Fruit fly (Drosophila melanogaster) whole organism, embryonic: Measurements from ENCODE around the gene Pif1.

Experiments
- Abd-B ChIP-seq: fragments of 200-800 bp; sonication (Bioruptor generic); optimal IDR thresholded peaks from 2 replicates; lab custom pipeline; 2018; ENCODE audit warnings: missing biosample characterization, mild to moderate bottlenecking, missing genetic modification characterization, moderate library complexity
- CG10267 ChIP-seq: fragments of 200-800 bp; sonication (Bioruptor generic); optimal IDR thresholded peaks from 2 replicates; lab custom pipeline; 2018; ENCODE audit warnings: missing biosample characterization, mild to moderate bottlenecking, missing genetic modification characterization, moderate library complexity
- CG10959 ChIP-seq: fragments of 200-800 bp; sonication (Bioruptor generic); IDR thresholded peaks from 2 replicates; pipeline ENCODE4 v1.3.6; 2022; ENCODE audit warnings: missing biosample characterization, missing genetic modification characterization
- CG11398 ChIP-seq: fragments of 200-800 bp; sonication (Bioruptor generic); optimal IDR thresholded peaks from 2 replicates; lab custom pipeline; 2016; ENCODE audit warnings: missing biosample characterization, missing genetic modification characterization
- CG11696 ChIP-seq: fragments of 200-800 bp; sonication (Bioruptor generic); IDR thresholded peaks from 2 replicates; pipeline ENCODE4 v1.3.6; 2022; ENCODE audit warnings: missing biosample characterization, missing genetic modification characterization
- CG12659 ChIP-seq: fragments of 200-800 bp; sonication (Bioruptor generic); optimal IDR thresholded peaks from 3 replicates; lab custom pipeline; 2017; ENCODE audit warnings: mild to moderate bottlenecking, missing biosample characterization, missing genetic modification reagents, missing genetic modification characterization
- CG13287 ChIP-seq: fragments of 200-800 bp; sonication (Bioruptor generic); IDR thresholded peaks from 2 replicates; pipeline ENCODE4 v1.3.6; 2022; ENCODE audit warnings: missing biosample characterization, missing genetic modification characterization; ENCODE audit not compliant: partially characterized antibody
- CG13894 ChIP-seq: fragments of 200-800 bp; sonication (Bioruptor generic); optimal IDR thresholded peaks from 3 replicates; lab custom pipeline; 2018; ENCODE audit warnings: missing biosample characterization, mild to moderate bottlenecking, missing genetic modification characterization, moderate library complexity
- CG15601 ChIP-seq: fragments of 200-800 bp; sonication (Bioruptor generic); optimal IDR thresholded peaks from 3 replicates; lab custom pipeline; 2019; ENCODE audit warnings: missing biosample characterization, mild to moderate bottlenecking, missing genetic modification characterization, moderate library complexity
- CG1647 ChIP-seq: fragments of 200-800 bp; sonication (Bioruptor generic); optimal IDR thresholded peaks from 3 replicates; lab custom pipeline; 2016; ENCODE audit warnings: missing biosample characterization, missing genetic modification characterization
- CG17612 ChIP-seq: fragments of 200-800 bp; sonication (Bioruptor generic); IDR thresholded peaks from 2 replicates; pipeline ENCODE4 v1.3.6; 2022; ENCODE audit warnings: missing biosample characterization, missing genetic modification characterization
- CG18011 ChIP-seq: fragments of 200-800 bp; sonication (Bioruptor generic); optimal IDR thresholded peaks from 2 replicates; lab custom pipeline; 2017; ENCODE audit warnings: missing biosample characterization, missing genetic modification characterization, mild to moderate bottlenecking, moderate library complexity, missing genotype
- CG2875 ChIP-seq: fragments of 200-800 bp; sonication (Bioruptor generic); optimal IDR thresholded peaks from 2 replicates; lab custom pipeline; 2017; ENCODE audit warnings: missing biosample characterization, mild to moderate bottlenecking, missing genetic modification characterization, missing genetic modification reagents
- CG30431 ChIP-seq: fragments of 200-800 bp; sonication (Bioruptor generic); optimal IDR thresholded peaks from 2 replicates; lab custom pipeline; 2017; ENCODE audit warnings: missing biosample characterization, missing genetic modification characterization
- CG4360 ChIP-seq: fragments of 200-800 bp; sonication (Bioruptor generic); IDR thresholded peaks from 2 replicates; pipeline ENCODE4 v1.3.6; 2022; ENCODE audit warnings: missing biosample characterization, missing genetic modification characterization
- CG4707 ChIP-seq: fragments of 200-800 bp; sonication (Bioruptor generic); optimal IDR thresholded peaks from 2 replicates; lab custom pipeline; 2018; ENCODE audit warnings: missing biosample characterization, mild to moderate bottlenecking, missing genetic modification characterization, moderate library complexity
- CG6683 ChIP-seq: fragments of 200-800 bp; sonication (Bioruptor generic); optimal IDR thresholded peaks from 2 replicates; lab custom pipeline; 2017; ENCODE audit warnings: missing biosample characterization, mild to moderate bottlenecking, missing genetic modification characterization, missing genetic modification reagents
- CG8359 ChIP-seq: fragments of 200-800 bp; sonication (Bioruptor generic); optimal IDR thresholded peaks from 2 replicates; lab custom pipeline; 2017; ENCODE audit warnings: missing biosample characterization, mild to moderate bottlenecking, missing genetic modification characterization, borderline replicate concordance
- CG8388 ChIP-seq: fragments of 200-800 bp; sonication (Bioruptor generic); optimal IDR thresholded peaks from 2 replicates; lab custom pipeline; 2019; ENCODE audit warnings: missing biosample characterization, mild to moderate bottlenecking, missing genetic modification characterization, moderate library complexity
- CoRest ChIP-seq: fragments of 200-800 bp; sonication (Bioruptor generic); optimal IDR thresholded peaks from 3 replicates; lab custom pipeline; 2018; ENCODE audit warnings: missing biosample characterization, mild to moderate bottlenecking, missing genetic modification characterization, moderate library complexity
- D19A ChIP-seq: fragments of 200-800 bp; optimal IDR thresholded peaks from 3 replicates; lab custom pipeline; 2019; ENCODE audit warnings: missing biosample characterization, mild to moderate bottlenecking, missing genetic modification characterization, moderate library complexity
- Dip2 ChIP-seq: fragments of 200-800 bp; sonication (Bioruptor generic); IDR thresholded peaks from 2 replicates; pipeline ENCODE4 v1.3.6; 2022; ENCODE audit warnings: missing biosample characterization, missing genetic modification characterization
- Dref ChIP-seq: fragments of 200-800 bp; sonication (Bioruptor generic); IDR thresholded peaks from 2 replicates; pipeline ENCODE4 v1.3.6; 2022; ENCODE audit warnings: missing biosample characterization, missing genetic modification characterization
- E2f2 ChIP-seq: fragments of 200-800 bp; sonication (Bioruptor generic); IDR thresholded peaks from 2 replicates; pipeline ENCODE4 v1.3.6; 2022; ENCODE audit warnings: missing biosample characterization, missing genetic modification characterization
- Elba2 ChIP-seq: fragments of 200-800 bp; sonication (Bioruptor generic); optimal IDR thresholded peaks from 3 replicates; lab custom pipeline; 2016; ENCODE audit warnings: missing biosample characterization, missing genetic modification characterization
- HmgZ ChIP-seq: fragments of 200-800 bp; sonication (Bioruptor generic); optimal IDR thresholded peaks from 2 replicates; lab custom pipeline; 2018; ENCODE audit warnings: missing biosample characterization, mild to moderate bottlenecking, missing genetic modification characterization
- Lhr ChIP-seq: fragments of 200-800 bp; sonication (Bioruptor generic); optimal IDR thresholded peaks from 3 replicates; lab custom pipeline; 2017; ENCODE audit warnings: mild to moderate bottlenecking, missing biosample characterization, missing genetic modification reagents, missing genetic modification characterization
- Myb ChIP-seq: fragments of 200-800 bp; sonication (Bioruptor generic); optimal IDR thresholded peaks from 2 replicates; lab custom pipeline; 2016; ENCODE audit warnings: missing biosample characterization, missing genetic modification characterization
- Nf-YB ChIP-seq: fragments of 200-800 bp; sonication (Bioruptor generic); optimal IDR thresholded peaks from 3 replicates; lab custom pipeline; 2019; ENCODE audit warnings: missing biosample characterization, mild to moderate bottlenecking, missing genetic modification characterization, moderate library complexity
- Optix ChIP-seq: fragments of 200-800 bp; sonication (Bioruptor generic); IDR thresholded peaks from 3 replicates; pipeline ENCODE4 v1.3.6; 2022; ENCODE audit warnings: missing biosample characterization, missing genetic modification characterization
- Rfx ChIP-seq: fragments of 200-800 bp; sonication (Bioruptor generic); IDR thresholded peaks from 2 replicates; pipeline ENCODE4 v1.3.6; 2022; ENCODE audit warnings: missing biosample characterization, missing genetic modification characterization
- Ssrp ChIP-seq: fragments of 200-800 bp; sonication (Bioruptor generic); optimal IDR thresholded peaks from 2 replicates; lab custom pipeline; 2018; ENCODE audit warnings: missing biosample characterization, mild to moderate bottlenecking, missing genetic modification characterization, moderate library complexity
- Vsx1 ChIP-seq: fragments of 200-800 bp; sonication (Bioruptor generic); optimal IDR thresholded peaks from 2 replicates; lab custom pipeline; 2017; ENCODE audit warnings: missing biosample characterization, mild to moderate bottlenecking, missing genetic modification characterization, missing genetic modification reagents
- aop ChIP-seq: fragments of 200-800 bp; sonication (Bioruptor generic); IDR thresholded peaks from 2 replicates; pipeline ENCODE4 v1.3.6; 2022; ENCODE audit warnings: missing biosample characterization, missing genetic modification characterization
- caup ChIP-seq: fragments of 200-800 bp; sonication (Bioruptor generic); optimal IDR thresholded peaks from 3 replicates; lab custom pipeline; 2017; ENCODE audit warnings: missing biosample characterization, mild to moderate bottlenecking, missing genetic modification characterization, moderate library complexity; ENCODE audit not compliant: severe bottlenecking
- ci ChIP-seq: fragments of 200-800 bp; sonication (Bioruptor generic); IDR thresholded peaks from 3 replicates; pipeline ENCODE4 v1.3.6; 2022; ENCODE audit warnings: missing biosample characterization, missing genetic modification characterization
- crc ChIP-seq: fragments of 200-800 bp; sonication (Bioruptor generic); optimal IDR thresholded peaks from 2 replicates; lab custom pipeline; 2016; ENCODE audit warnings: missing biosample characterization, missing genetic modification characterization
- croc ChIP-seq: fragments of 200-800 bp; sonication (Bioruptor generic); conservative IDR thresholded peaks from 3 replicates; pipeline ENCODE4 v1.3.6; 2022; ENCODE audit warnings: missing biosample characterization, missing genetic modification characterization
- crol ChIP-seq: fragments of 200-800 bp; sonication (Bioruptor generic); IDR thresholded peaks from 2 replicates; pipeline ENCODE4 v1.3.6; 2022; ENCODE audit warnings: missing biosample characterization, missing genetic modification characterization
- dati ChIP-seq: fragments of 200-800 bp; sonication (Bioruptor generic); IDR thresholded peaks from 2 replicates; pipeline ENCODE4 v1.3.6; 2022; ENCODE audit warnings: missing biosample characterization, missing genetic modification characterization
- eyg ChIP-seq: fragments of 200-800 bp; sonication (Bioruptor generic); optimal IDR thresholded peaks from 3 replicates; lab custom pipeline; 2016; ENCODE audit warnings: missing biosample characterization, missing genetic modification characterization
- fru ChIP-seq: fragments of >200 bp; optimal IDR thresholded peaks from 2 replicates; lab custom pipeline; 2017
- ftz-f1 ChIP-seq: fragments of 200-800 bp; sonication (Bioruptor generic); optimal IDR thresholded peaks from 2 replicates; lab custom pipeline; 2016; ENCODE audit warnings: missing biosample characterization, missing genetic modification characterization
- jing ChIP-seq: fragments of 200-800 bp; sonication (Bioruptor generic); optimal IDR thresholded peaks from 2 replicates; lab custom pipeline; 2018; ENCODE audit warnings: missing biosample characterization, mild to moderate bottlenecking, missing genetic modification characterization
- mam ChIP-seq: fragments of 200-800 bp; sonication (Bioruptor generic); optimal IDR thresholded peaks from 3 replicates; lab custom pipeline; 2016; ENCODE audit warnings: missing biosample characterization, missing genetic modification characterization
- onecut ChIP-seq: fragments of 200-800 bp; sonication (Bioruptor generic); IDR thresholded peaks from 2 replicates; pipeline ENCODE4 v1.3.6; 2022; ENCODE audit warnings: missing biosample characterization, missing genetic modification characterization
- peb ChIP-seq: fragments of 200-800 bp; sonication (Bioruptor generic); IDR thresholded peaks from 2 replicates; pipeline ENCODE4 v1.3.6; 2022; ENCODE audit warnings: missing biosample characterization, missing genetic modification characterization
- phol ChIP-seq: fragments of 200-800 bp; sonication (Bioruptor generic); optimal IDR thresholded peaks from 3 replicates; lab custom pipeline; 2018; ENCODE audit warnings: missing biosample characterization, mild to moderate bottlenecking, missing genetic modification characterization, moderate library complexity
- pita ChIP-seq: fragments of 200-800 bp; sonication (Bioruptor generic); optimal IDR thresholded peaks from 2 replicates; lab custom pipeline; 2017; ENCODE audit warnings: missing biosample characterization, mild to moderate bottlenecking, missing genetic modification characterization
- tna ChIP-seq: fragments of 200-800 bp; sonication (Bioruptor generic); IDR thresholded peaks from 2 replicates; pipeline ENCODE4 v1.3.6; 2022; ENCODE audit warnings: missing biosample characterization, missing genetic modification characterization; ENCODE audit not compliant: partially characterized antibody

The Pif1 gene

dm6 chr2L:3449555-3450320, 20.1 kb downstream of the Pif1 start, which contains the start of gene Snx1:
TSS of gene Snx1 (plus strand) at chr2L:3449683.
- peak; percentile 57; the same call in 1 of the 2 replicates for TF ChIP-seq CG13287
- no peak for TF ChIP-seq CG11696 (GFP tag; lab: Robert Waterston, UW)
- TF ChIP-seq ci: no peak
- TF ChIP-seq CG12659 (GFP tag; lab: Kevin White, UChicago): peak; percentile 49
- no peak for TF ChIP-seq CG18011 (GFP tag; lab: Kevin White, UChicago)
- TF ChIP-seq Dip2 (GFP tag; lab: Robert Waterston, UW): no peak
- TF ChIP-seq CG10267 (tag; lab: Kevin White, UChicago): no peak
- TF ChIP-seq CG8359 (GFP tag; lab: Kevin White, UChicago): no peak
- peak; percentile 35; the same call in 1 of the 2 replicates for TF ChIP-seq E2f2 (GFP tag; lab: Robert Waterston, UW)
- TF ChIP-seq CG8388 (GFP tag; lab: Kevin White, UChicago): no peak
- TF ChIP-seq Nf-YB (GFP tag; lab: Kevin White, UChicago): no peak
- TF ChIP-seq Elba2 (GFP tag; lab: Kevin White, UChicago): no peak
- no peak for TF ChIP-seq CG1647 (GFP tag; lab: Kevin White, UChicago)
- TF ChIP-seq CG2875 (GFP tag; lab: Kevin White, UChicago): no peak
- TF ChIP-seq Abd-B: peak; percentile 35
- no peak for TF ChIP-seq CG6683 (GFP tag; lab: Kevin White, UChicago)
- TF ChIP-seq Lhr (GFP tag; lab: Kevin White, UChicago): peak; percentile 20
- TF ChIP-seq CG4360 (GFP tag; lab: Robert Waterston, UW): no peak
- TF ChIP-seq Rfx (GFP tag; lab: Robert Waterston, UW): no peak
- TF ChIP-seq HmgZ (tag; lab: Kevin White, UChicago): no peak
- no peak for TF ChIP-seq dati (GFP tag; lab: Robert Waterston, UW)
- no peak for TF ChIP-seq Dref (GFP tag; lab: Robert Waterston, UW)
- TF ChIP-seq CG30431 (GFP tag; lab: Kevin White, UChicago): no peak
- no peak for TF ChIP-seq jing
- TF ChIP-seq peb: no peak
- TF ChIP-seq Vsx1 (GFP tag; lab: Kevin White, UChicago): no peak
- no peak for TF ChIP-seq eyg (GFP tag; lab: Kevin White, UChicago)
- TF ChIP-seq CG11398: no peak
- TF ChIP-seq CG13894 (tag; lab: Kevin White, UChicago): no peak
- no peak for TF ChIP-seq tna (GFP tag; lab: Robert Waterston, UW)
- no peak for TF ChIP-seq pita (GFP tag; lab: Kevin White, UChicago)
- no peak for TF ChIP-seq phol (tag; lab: Kevin White, UChicago)
- TF ChIP-seq CoRest (tag; lab: Kevin White, UChicago): peak; percentile 17
- TF ChIP-seq Ssrp (tag; lab: Kevin White, UChicago): no peak
- TF ChIP-seq Myb: peak; percentile 95
- TF ChIP-seq fru (lab: Kevin White, UChicago): no peak
- TF ChIP-seq caup (GFP tag; lab: Kevin White, UChicago): no peak
- TF ChIP-seq mam (GFP tag; lab: Kevin White, UChicago): no peak
- 0 out of 2 replicates have a peak, but pooled peaks have one; percentile 4 for TF ChIP-seq onecut (GFP tag; lab: Robert Waterston, UW)
- no peak for TF ChIP-seq crol
- no peak for TF ChIP-seq D19A
- TF ChIP-seq aop (GFP tag; lab: Robert Waterston, UW): no peak
- TF ChIP-seq CG4707 (GFP tag; lab: Kevin White, UChicago): no peak
- TF ChIP-seq CG15601 (tag; lab: Kevin White, UChicago): no peak
- TF ChIP-seq CG10959: no peak
- no peak for TF ChIP-seq Optix (GFP tag; lab: Robert Waterston, UW)
- no peak for TF ChIP-seq crc (GFP tag; lab: Kevin White, UChicago)
- no peak for TF ChIP-seq croc (GFP tag; lab: Robert Waterston, UW)
- peak; percentile 60 for TF ChIP-seq ftz-f1 (GFP tag; lab: Kevin White, UChicago)
- TF ChIP-seq CG17612 (GFP tag; lab: Robert Waterston, UW): no peak
